Fruit fly (Drosophila melanogaster): ENCODE measurements around the gene CG3397.

CG3397 gene

DNA sequence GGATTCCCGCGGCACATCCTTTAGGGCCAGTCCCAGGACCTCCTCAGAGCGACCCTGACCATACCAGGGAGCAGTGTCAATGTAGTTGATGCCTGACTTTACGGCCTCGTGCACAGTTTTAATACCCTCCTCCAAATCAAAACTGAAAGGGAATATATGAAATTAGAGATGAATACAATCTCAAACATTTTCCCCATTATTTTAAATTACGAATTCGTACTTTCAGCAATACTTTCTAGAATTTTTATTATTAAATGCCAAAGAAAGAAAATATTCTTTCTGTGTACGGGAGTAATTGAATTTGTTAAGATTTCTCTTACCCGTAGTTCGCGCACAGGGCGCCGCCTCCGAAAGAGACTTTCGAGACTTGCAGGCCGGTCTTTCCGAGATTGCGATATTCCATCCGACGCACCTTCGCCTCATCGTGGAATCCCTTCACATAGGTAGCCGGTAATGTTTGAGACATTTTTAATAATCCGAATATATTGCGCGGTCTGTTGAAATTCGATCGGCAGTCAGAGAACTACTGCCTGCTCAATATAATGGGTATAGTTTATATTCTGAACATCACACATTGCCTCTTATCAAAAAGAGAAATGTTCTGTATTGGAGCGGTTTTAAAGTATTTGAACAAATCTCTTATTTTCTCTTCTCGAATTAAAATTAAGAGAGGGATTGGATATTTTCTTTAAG lies 4.3 kb downstream of the CG3397 start, which contains the start of gene CG18547:
Gene CG18547, minus strand, starts transcription at position 512 of the 693 bp plus-strand sequence.
- no peak for TF ChIP-seq Dfd (GFP tag; optimal IDR thresholded peaks at IDR 0.05)
- peak; percentile 56 for TF ChIP-seq HLH106 (tag; optimal IDR thresholded peaks at IDR 0.05)
- TF ChIP-seq rgr (GFP tag; optimal IDR thresholded peaks at IDR 0.05), result peak; percentile 64
- peak; percentile 33 for TF ChIP-seq Sp1 (GFP tag; optimal IDR thresholded peaks at IDR 0.05)
- peak; percentile 31 for TF ChIP-seq Hnf4 (GFP tag; optimal IDR thresholded peaks at IDR 0.05)
- TF ChIP-seq CG9705 (GFP tag; optimal IDR thresholded peaks at IDR 0.05), result no peak
- peak in 1 of 2 experiments; percentile 69 for TF ChIP-seq foxo (GFP tag; optimal IDR thresholded peaks at IDR 0.05)
- no peak for TF ChIP-seq tai (GFP tag; optimal IDR thresholded peaks at IDR 0.05)
- TF ChIP-seq brk (GFP tag; optimal IDR thresholded peaks at IDR 0.05), result no peak
- no peak for TF ChIP-seq CG32264 (GFP tag; optimal IDR thresholded peaks at IDR 0.05)
- no peak for TF ChIP-seq lola (GFP tag; optimal IDR thresholded peaks at IDR 0.05)
- TF ChIP-seq Jra (GFP tag; optimal IDR thresholded peaks at IDR 0.05), result no peak
- peak in 1 of 2 experiments; percentile 1 for TF ChIP-seq dl (GFP tag; optimal IDR thresholded peaks at IDR 0.05; ENCODE audit: insufficient read depth in 1 of 2, partially characterized antibody in 2 of 2)
- peak; percentile 10 for TF ChIP-seq Dif (GFP tag; optimal IDR thresholded peaks at IDR 0.05; ENCODE audit: partially characterized antibody)
- TF ChIP-seq OdsH (GFP tag; optimal IDR thresholded peaks at IDR 0.05), result peak; percentile 56
- peak; percentile 31 for TF ChIP-seq br (GFP tag; optimal IDR thresholded peaks at IDR 0.05)
- TF ChIP-seq GATAd (GFP tag; optimal IDR thresholded peaks at IDR 0.05), result no peak
- no peak for TF ChIP-seq usp (GFP tag; optimal IDR thresholded peaks at IDR 0.05)
- TF ChIP-seq Hr83 (GFP tag; optimal IDR thresholded peaks at IDR 0.05; ENCODE audit: poor library complexity, severe bottlenecking), result no peak
- peak; percentile 41 for TF ChIP-seq ey (GFP tag; optimal IDR thresholded peaks at IDR 0.05)
- TF ChIP-seq fru (GFP tag; optimal IDR thresholded peaks at IDR 0.05), result peak; percentile 66
- TF ChIP-seq Abd-B (GFP tag; optimal IDR thresholded peaks at IDR 0.05), result no peak
- TF ChIP-seq woc (GFP tag; optimal IDR thresholded peaks at IDR 0.05), result peak; percentile 25
- no peak for TF ChIP-seq sv (GFP tag; optimal IDR thresholded peaks at IDR 0.05)
- TF ChIP-seq sage (GFP tag; optimal IDR thresholded peaks at IDR 0.05), result no peak
- TF ChIP-seq h (GFP tag; optimal IDR thresholded peaks at IDR 0.05), result peak; percentile 65
- TF ChIP-seq psq (GFP tag; optimal IDR thresholded peaks at IDR 0.05), result peak; percentile 29
- no peak for TF ChIP-seq dsf (GFP tag; optimal IDR thresholded peaks at IDR 0.05; ENCODE audit: borderline replicate concordance)
- no peak for TF ChIP-seq N (GFP tag; optimal IDR thresholded peaks at IDR 0.05)

- no peak for TF ChIP-seq Hr78 (GFP tag; optimal IDR thresholded peaks at IDR 0.05)
- TF ChIP-seq Hr83 (GFP tag; optimal IDR thresholded peaks at IDR 0.05; ENCODE audit: poor library complexity, severe bottlenecking), result no peak
- TF ChIP-seq Sp1 (GFP tag; optimal IDR thresholded peaks at IDR 0.05), result no peak
- TF ChIP-seq pan (optimal IDR thresholded peaks at IDR 0.05), result no peak
- TF ChIP-seq h (GFP tag; optimal IDR thresholded peaks at IDR 0.05), result no peak
- no peak for TF ChIP-seq br (GFP tag; optimal IDR thresholded peaks at IDR 0.05)
- TF ChIP-seq sage (GFP tag; optimal IDR thresholded peaks at IDR 0.05), result no peak
Observed at dm6 chr3R:11978278-11978677, 6.1 kb downstream of the CG3397 start.

DNA sequence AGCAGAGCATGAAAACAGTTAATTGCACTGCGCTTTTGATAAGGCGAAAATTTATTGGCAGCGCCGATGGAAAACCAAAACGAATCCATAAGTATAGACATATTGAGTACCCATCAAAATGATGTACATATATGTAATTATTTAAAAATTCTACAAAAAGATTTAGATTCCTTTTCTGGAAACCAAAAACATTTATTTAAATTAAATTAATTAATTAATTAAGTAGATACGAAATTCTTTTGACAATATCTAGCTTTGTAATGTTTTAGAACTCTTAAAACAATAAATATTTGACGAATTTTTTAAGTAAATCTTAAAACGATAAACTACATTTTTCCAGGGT lies 7.0 kb downstream of the CG3397 start:
- no peak for TF ChIP-seq tai (GFP tag; optimal IDR thresholded peaks at IDR 0.05)
- no peak for TF ChIP-seq CrebA (GFP tag; optimal IDR thresholded peaks at IDR 0.05; ENCODE audit: borderline replicate concordance)
- TF ChIP-seq psq (GFP tag; optimal IDR thresholded peaks at IDR 0.05), result no peak
- TF ChIP-seq Hr78 (GFP tag; optimal IDR thresholded peaks at IDR 0.05), result no peak
- no peak for TF ChIP-seq sv (GFP tag; optimal IDR thresholded peaks at IDR 0.05)

DNA sequence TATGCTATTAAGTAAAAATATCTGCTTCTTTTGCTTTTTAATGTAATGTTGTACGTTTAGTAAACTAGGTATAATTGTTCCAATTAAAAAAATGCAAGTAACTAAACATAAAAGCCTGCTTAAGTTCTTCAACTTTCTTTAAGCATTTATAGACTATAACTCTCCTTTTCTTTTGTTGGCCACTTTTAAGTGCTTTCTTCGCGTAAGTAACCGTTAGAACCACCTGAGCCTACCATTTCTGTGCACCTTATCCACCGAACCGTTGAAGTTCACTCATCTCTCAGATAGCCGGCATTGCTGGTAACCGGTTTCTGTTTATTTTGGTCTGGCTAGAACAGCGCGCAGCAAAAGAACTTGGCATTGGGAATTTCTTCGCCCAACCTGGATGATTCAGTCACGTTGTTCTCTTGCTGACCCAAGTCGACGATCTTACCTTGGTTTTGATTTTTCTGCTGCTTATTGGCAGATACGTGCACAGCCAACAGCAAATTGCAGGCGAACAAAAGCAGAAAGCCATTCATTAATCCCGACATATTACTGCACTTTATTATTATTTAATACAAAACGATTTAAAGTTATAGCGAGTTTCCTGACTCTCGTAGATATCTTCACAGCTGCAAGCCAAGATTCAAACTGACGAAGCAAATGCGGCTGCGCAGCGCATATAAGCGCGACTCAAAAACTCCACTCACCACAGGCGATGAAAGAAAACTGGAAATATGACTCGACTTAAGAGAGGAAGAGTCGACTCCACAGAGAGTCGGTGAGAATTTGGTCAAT lies 7.6 kb downstream of the CG3397 start, which contains the start of gene CG10005:
Gene CG10005, minus strand, starts transcription at position 642 of the 780 bp plus-strand sequence.
- peak; percentile 0 for TF ChIP-seq br (GFP tag; optimal IDR thresholded peaks at IDR 0.05)
- TF ChIP-seq GATAd (GFP tag; optimal IDR thresholded peaks at IDR 0.05), result no peak
- no peak for TF ChIP-seq Mio (GFP tag; optimal IDR thresholded peaks at IDR 0.05)
- TF ChIP-seq rgr (GFP tag; optimal IDR thresholded peaks at IDR 0.05), result no peak
- no peak for TF ChIP-seq Hnf4 (GFP tag; optimal IDR thresholded peaks at IDR 0.05)
- peak; percentile 11 for TF ChIP-seq Sp1 (GFP tag; optimal IDR thresholded peaks at IDR 0.05)
- TF ChIP-seq Jra (GFP tag; optimal IDR thresholded peaks at IDR 0.05), result no peak
- TF ChIP-seq fru (GFP tag; optimal IDR thresholded peaks at IDR 0.05), result peak; percentile 44
- TF ChIP-seq Dif (GFP tag; optimal IDR thresholded peaks at IDR 0.05; ENCODE audit: partially characterized antibody), result peak; percentile 71
- TF ChIP-seq dl (GFP tag; optimal IDR thresholded peaks at IDR 0.05; ENCODE audit: insufficient read depth in 1 of 2, partially characterized antibody in 2 of 2), result peak; percentile 19 to 45
- TF ChIP-seq Rel (GFP tag; optimal IDR thresholded peaks at IDR 0.05), result no peak
- peak; percentile 3 for TF ChIP-seq Rel (tag; optimal IDR thresholded peaks at IDR 0.05)
- TF ChIP-seq Hr83 (GFP tag; optimal IDR thresholded peaks at IDR 0.05; ENCODE audit: poor library complexity, severe bottlenecking), result no peak
- no peak for TF ChIP-seq h (GFP tag; optimal IDR thresholded peaks at IDR 0.05)

Measured in whole organism, wandering third instar larva.